Fruit fly (Drosophila melanogaster): ENCODE results near the gene CG11695.
"Not testable (repeated sequence)": the region's sequence is repeated elsewhere in the genome, so short reads cannot be mapped to it uniquely, and the experiment has no call there.

dm6 chrX:11599589-11599988, 22.9 kb downstream of the CG11695 start, which contains the start of gene rho-4:
- TF ChIP-seq cic (GFP tag; optimal IDR thresholded peaks at IDR 0.05); bab1 (GFP tag; optimal IDR thresholded peaks at IDR 0.05); ovo (GFP tag; optimal IDR thresholded peaks at IDR 0.05); kay (GFP tag; ENCODE audit: borderline replicate concordance); CG7045 (GFP tag; optimal IDR thresholded peaks at IDR 0.05); Mnt (GFP tag; optimal IDR thresholded peaks at IDR 0.05): not testable (repeated sequence)
